Worm (Caenorhabditis elegans) whole organism, L2 larva: ENCODE measurements around the gene srz-19.

Experiments used
- C34F6.9 ChIP-seq: fragments of 150-350 bp; optimal IDR thresholded peaks from 2 replicates; lab custom pipeline; 2014; ENCODE audit warnings: missing biosample characterization, missing genetic modification characterization
- F13H6.1 ChIP-seq: sonication (generic microtip); optimal IDR thresholded peaks from 2 replicates; lab custom pipeline; 2016; ENCODE audit warnings: missing genetic modification characterization, missing compliant biosample characterization
- R02D3.7 ChIP-seq: fragments of 150-350 bp; optimal IDR thresholded peaks from 2 replicates; lab custom pipeline; 2014; ENCODE audit warnings: missing biosample characterization, missing genetic modification characterization
- Y55F3AM.14 ChIP-seq: fragments of 200-800 bp; sonication (Bioruptor generic); optimal IDR thresholded peaks from 2 replicates; lab custom pipeline; 2018; ENCODE audit warnings: mild to moderate bottlenecking, missing genetic modification characterization, missing compliant biosample characterization
- ZK546.5 ChIP-seq: sonication (generic microtip); optimal IDR thresholded peaks from 2 replicates; lab custom pipeline; 2017; ENCODE audit warnings: missing biosample characterization, missing genetic modification characterization
- alr-1 ChIP-seq: fragments of 150-350 bp; optimal IDR thresholded peaks from 2 replicates; lab custom pipeline; 2014; ENCODE audit warnings: missing biosample characterization, missing genetic modification characterization
- aly-2 ChIP-seq: fragments of 150-350 bp; optimal IDR thresholded peaks from 2 replicates; lab custom pipeline; 2014; ENCODE audit warnings: missing biosample characterization, missing genetic modification characterization
- ama-1 ChIP-seq: fragments of 150-350 bp; optimal IDR thresholded peaks from 2 replicates; lab custom pipeline; 2018; ENCODE audit warnings: inconsistent platforms
- blmp-1 ChIP-seq: sonication (generic microtip); optimal IDR thresholded peaks from 2 replicates; lab custom pipeline; 2017; ENCODE audit warnings: missing genetic modification characterization, mild to moderate bottlenecking, missing compliant biosample characterization, antibody characterized with exemption, moderate library complexity; ENCODE audit not compliant: insufficient read depth
- ceh-16 ChIP-seq: fragments of 150-350 bp; optimal IDR thresholded peaks from 2 replicates; lab custom pipeline; 2014; ENCODE audit warnings: missing biosample characterization, missing genetic modification characterization
- ceh-82 ChIP-seq: fragments of 150-350 bp; optimal IDR thresholded peaks from 2 replicates; lab custom pipeline; 2014; ENCODE audit warnings: missing biosample characterization, missing genetic modification characterization
- crh-2 ChIP-seq: sonication (generic microtip); optimal IDR thresholded peaks from 2 replicates; lab custom pipeline; 2017; ENCODE audit warnings: missing biosample characterization, missing genetic modification characterization
- dmd-4 ChIP-seq: sonication (generic microtip); optimal IDR thresholded peaks from 2 replicates; lab custom pipeline; 2017; ENCODE audit warnings: missing biosample characterization, missing genetic modification characterization
- egl-27 ChIP-seq: sonication (generic microtip); optimal IDR thresholded peaks from 3 replicates; lab custom pipeline; 2017; ENCODE audit warnings: missing biosample characterization, missing genetic modification reagents, missing genetic modification characterization
- elt-1 ChIP-seq: fragments of 150-350 bp; optimal IDR thresholded peaks from 2 replicates; lab custom pipeline; 2014; ENCODE audit warnings: missing biosample characterization, missing genetic modification characterization
- elt-3 ChIP-seq: sonication (generic microtip); optimal IDR thresholded peaks from 2 replicates; lab custom pipeline; 2017; ENCODE audit warnings: missing biosample characterization, missing genetic modification characterization
- fos-1 ChIP-seq: fragments of 150-350 bp; optimal IDR thresholded peaks from 2 replicates; lab custom pipeline; 2014; ENCODE audit warnings: missing biosample characterization, missing genetic modification characterization
- gmeb-1 ChIP-seq: fragments of 150-350 bp; optimal IDR thresholded peaks from 2 replicates; lab custom pipeline; 2014; ENCODE audit warnings: missing biosample characterization, missing genetic modification characterization
- lin-11 ChIP-seq: fragments of 150-350 bp; sonication (generic microtip); optimal IDR thresholded peaks from 2 replicates; lab custom pipeline; 2014; ENCODE audit warnings: missing biosample characterization, missing genetic modification characterization, inconsistent platforms, mixed read lengths
- lin-13 ChIP-seq: fragments of 150-350 bp; optimal IDR thresholded peaks from 2 replicates; lab custom pipeline; 2014; ENCODE audit warnings: missing biosample characterization, missing genetic modification reagents, missing genetic modification characterization
- lin-39 ChIP-seq: fragments of 150-350 bp; optimal IDR thresholded peaks from 2 replicates; lab custom pipeline; 2014; ENCODE audit warnings: missing biosample characterization, missing genetic modification reagents, missing genetic modification characterization
- lsy-2 ChIP-seq, 2 experiments: fragments of 150-350 bp in 1 of 2; sonication (generic microtip) in 1 of 2; optimal IDR thresholded peaks; 2 replicates each; lab custom pipeline; 2014 to 2017; ENCODE audit warnings: missing biosample characterization in 2 of 2, missing genetic modification characterization in 2 of 2
- mab-5 ChIP-seq: fragments of 150-350 bp; optimal IDR thresholded peaks from 2 replicates; lab custom pipeline; 2014; ENCODE audit warnings: missing biosample characterization, missing genetic modification characterization
- mbf-1 ChIP-seq: sonication (generic microtip); optimal IDR thresholded peaks from 2 replicates; lab custom pipeline; 2017; ENCODE audit warnings: missing biosample characterization, missing genetic modification characterization
- mdl-1 ChIP-seq, 2 experiments: fragments of 150-350 bp in 1 of 2; sonication (generic microtip) in 1 of 2; optimal IDR thresholded peaks; 2 replicates each; lab custom pipeline; 2017; ENCODE audit warnings: missing biosample characterization in 2 of 2, missing genetic modification characterization in 2 of 2
- nhr-10 ChIP-seq: sonication (generic microtip); optimal IDR thresholded peaks from 2 replicates; lab custom pipeline; 2017; ENCODE audit warnings: missing biosample characterization, missing genetic modification characterization
- nhr-11 ChIP-seq: fragments of 150-350 bp; optimal IDR thresholded peaks from 2 replicates; lab custom pipeline; 2014; ENCODE audit warnings: missing biosample characterization, missing genetic modification characterization
- nhr-12 ChIP-seq: fragments of 150-350 bp; optimal IDR thresholded peaks from 2 replicates; lab custom pipeline; 2014; ENCODE audit warnings: missing biosample characterization, missing genetic modification characterization
- nhr-129 ChIP-seq: fragments of 150-350 bp; optimal IDR thresholded peaks from 2 replicates; lab custom pipeline; 2014; ENCODE audit warnings: missing biosample characterization, missing genetic modification characterization
- nhr-21 ChIP-seq: fragments of 150-350 bp; optimal IDR thresholded peaks from 2 replicates; lab custom pipeline; 2014; ENCODE audit warnings: missing biosample characterization, missing genetic modification characterization
- nhr-23 ChIP-seq: fragments of 150-350 bp; optimal IDR thresholded peaks from 2 replicates; lab custom pipeline; 2014; ENCODE audit warnings: missing biosample characterization, missing genetic modification reagents, missing genetic modification characterization
- nhr-237 ChIP-seq: fragments of 150-350 bp; optimal IDR thresholded peaks from 2 replicates; lab custom pipeline; 2014; ENCODE audit warnings: missing biosample characterization, missing genetic modification characterization
- nhr-25 ChIP-seq: fragments of 150-350 bp; sonication (generic microtip); optimal IDR thresholded peaks from 3 replicates; lab custom pipeline; 2014; ENCODE audit warnings: missing biosample characterization, missing genetic modification characterization
- nhr-6 ChIP-seq: fragments of 150-350 bp; optimal IDR thresholded peaks from 2 replicates; lab custom pipeline; 2014; ENCODE audit warnings: missing biosample characterization, missing genetic modification characterization
- nhr-77 ChIP-seq: fragments of 150-350 bp; optimal IDR thresholded peaks from 2 replicates; lab custom pipeline; 2014; ENCODE audit warnings: missing biosample characterization, missing genetic modification characterization
- peb-1 ChIP-seq: fragments of 150-350 bp; optimal IDR thresholded peaks from 2 replicates; lab custom pipeline; 2014; ENCODE audit warnings: missing biosample characterization, missing genetic modification characterization
- sem-4 ChIP-seq: fragments of 150-350 bp; optimal IDR thresholded peaks from 2 replicates; lab custom pipeline; 2014; ENCODE audit warnings: missing biosample characterization, missing genetic modification reagents, missing genetic modification characterization
- skn-1 ChIP-seq: sonication (generic microtip); optimal IDR thresholded peaks from 2 replicates; lab custom pipeline; 2017; ENCODE audit warnings: missing biosample characterization, missing genetic modification characterization
- sma-3 ChIP-seq: sonication (generic microtip); optimal IDR thresholded peaks from 2 replicates; lab custom pipeline; 2016; ENCODE audit warnings: missing genetic modification reagents, missing genetic modification characterization, missing compliant biosample characterization
- sma-9 ChIP-seq, 2 experiments: fragments of 150-350 bp in 1 of 2; sonication (generic microtip) in 1 of 2; optimal IDR thresholded peaks; 2 replicates each; lab custom pipeline; 2014 to 2016; ENCODE audit warnings: missing genetic modification characterization in 2 of 2, mild to moderate bottlenecking in 1 of 2, missing biosample characterization in 1 of 2, missing compliant biosample characterization in 1 of 2, missing genetic modification reagents in 1 of 2, moderate library complexity in 1 of 2
- snpc-4 ChIP-seq: fragments of 150-350 bp; optimal IDR thresholded peaks from 2 replicates; lab custom pipeline; 2014; ENCODE audit warnings: missing biosample characterization, missing genetic modification characterization
- unc-39 ChIP-seq: fragments of 150-350 bp; optimal IDR thresholded peaks from 2 replicates; lab custom pipeline; 2014; ENCODE audit warnings: missing biosample characterization, missing genetic modification characterization
- unc-55 ChIP-seq: fragments of 150-350 bp; sonication (generic microtip); optimal IDR thresholded peaks from 3 replicates; lab custom pipeline; 2014; ENCODE audit warnings: missing biosample characterization, missing genetic modification reagents, missing genetic modification characterization
- unc-62 ChIP-seq: fragments of 150-350 bp; optimal IDR thresholded peaks from 2 replicates; lab custom pipeline; 2014; ENCODE audit warnings: missing biosample characterization, missing genetic modification reagents, missing genetic modification characterization
- zag-1 ChIP-seq: fragments of 150-350 bp; optimal IDR thresholded peaks from 2 replicates; lab custom pipeline; 2014; ENCODE audit warnings: missing biosample characterization, missing genetic modification characterization
- ztf-1 ChIP-seq: fragments of 200-800 bp; sonication (Bioruptor generic); conservative IDR thresholded peaks from 2 replicates; pipeline ENCODE4 v1.3.6; 2022; ENCODE audit warnings: missing genetic modification characterization, missing compliant biosample characterization
- ztf-11 ChIP-seq: sonication (generic microtip); optimal IDR thresholded peaks from 2 replicates; lab custom pipeline; 2017; ENCODE audit warnings: missing biosample characterization, missing genetic modification characterization
- ztf-4 ChIP-seq: fragments of 150-350 bp; optimal IDR thresholded peaks from 2 replicates; lab custom pipeline; 2014; ENCODE audit warnings: missing biosample characterization, missing genetic modification characterization

Gene srz-19

ce11 chrIV:3874417-3874816 lies 45.2 kb upstream of the srz-19 start (continued):
- TF ChIP-seq nhr-10 (tag; lab: Kevin White, UChicago): peak; percentile 30
- peak; percentile 40 for TF ChIP-seq crh-2 (tag; lab: Kevin White, UChicago)
- TF ChIP-seq gmeb-1 (tag; lab: Kevin White, UChicago): no peak
- TF ChIP-seq lin-13 (GFP tag; lab: Kevin White, UChicago): no peak
- TF ChIP-seq sma-3 (GFP tag; lab: Kevin White, UChicago): no peak
- TF ChIP-seq skn-1: no peak
- TF ChIP-seq, all 48 proteins: peak for 11

ce11 chrIV:3875260-3875659 lies 44.3 kb upstream of the srz-19 start:
- TF ChIP-seq sma-3 (GFP tag; lab: Kevin White, UChicago): peak; percentile 42
- TF ChIP-seq nhr-21 (tag; lab: Kevin White, UChicago): no peak
- no peak for TF ChIP-seq aly-2 (tag; lab: Kevin White, UChicago)
- no peak for TF ChIP-seq ZK546.5 (tag; lab: Kevin White, UChicago)
- no peak for TF ChIP-seq nhr-77 (tag; lab: Kevin White, UChicago)
- no peak for TF ChIP-seq peb-1 (tag; lab: Kevin White, UChicago)
- no peak for TF ChIP-seq mbf-1 (tag; lab: Kevin White, UChicago)
- no peak for TF ChIP-seq nhr-237 (tag; lab: Kevin White, UChicago)
- TF ChIP-seq R02D3.7 (tag; lab: Kevin White, UChicago): no peak
- no peak for TF ChIP-seq dmd-4 (tag; lab: Kevin White, UChicago)
- no peak for TF ChIP-seq unc-39 (tag; lab: Kevin White, UChicago)
- TF ChIP-seq ama-1 (lab: Kevin White, UChicago): no peak
- peak; percentile 73 for TF ChIP-seq sma-9 (GFP tag; optimal IDR thresholded peaks at IDR 0.05; lab: Kevin White, UChicago)
- TF ChIP-seq sma-9 (tag; optimal IDR thresholded peaks at IDR 0.05; lab: Kevin White, UChicago): no peak
- TF ChIP-seq ztf-4 (tag; lab: Kevin White, UChicago): no peak
- TF ChIP-seq ztf-1 (GFP tag; lab: Robert Waterston, UW): no peak
- peak; percentile 31 for TF ChIP-seq crh-2 (tag; lab: Kevin White, UChicago)
- no peak for TF ChIP-seq mdl-1 (tag; optimal IDR thresholded peaks at IDR 0.05; lab: Kevin White, UChicago)
- TF ChIP-seq unc-55 (GFP tag; lab: Kevin White, UChicago): peak; percentile 75
- TF ChIP-seq ceh-82 (tag; lab: Kevin White, UChicago): no peak
- no peak for TF ChIP-seq zag-1
- TF ChIP-seq Y55F3AM.14 (GFP tag; lab: Kevin White, UChicago): peak; percentile 41
- TF ChIP-seq nhr-25 (tag; lab: Kevin White, UChicago): no peak
- TF ChIP-seq nhr-10 (tag; lab: Kevin White, UChicago): no peak
- no peak for TF ChIP-seq gmeb-1 (tag; lab: Kevin White, UChicago)
- TF ChIP-seq egl-27 (tag; lab: Kevin White, UChicago): peak; percentile 21
- peak; percentile 33 for TF ChIP-seq F13H6.1 (tag; lab: Kevin White, UChicago)
- TF ChIP-seq ztf-11 (tag; lab: Kevin White, UChicago): no peak
- no peak for TF ChIP-seq lin-13 (GFP tag; lab: Kevin White, UChicago)
- TF ChIP-seq lin-39 (tag; lab: Kevin White, UChicago): no peak
- no peak for TF ChIP-seq nhr-11 (tag; lab: Kevin White, UChicago)
- TF ChIP-seq sem-4 (tag; lab: Kevin White, UChicago): peak; percentile 45
- peak; percentile 85 for TF ChIP-seq mab-5 (tag; lab: Kevin White, UChicago)
- no peak for TF ChIP-seq skn-1
- no peak for TF ChIP-seq lsy-2 (tag; optimal IDR thresholded peaks at IDR 0.05; lab: Kevin White, UChicago)
- TF ChIP-seq elt-3: no peak
- TF ChIP-seq alr-1 (tag; lab: Kevin White, UChicago): no peak
- TF ChIP-seq fos-1 (tag; lab: Kevin White, UChicago): peak; percentile 82
- no peak for TF ChIP-seq snpc-4
- no peak for TF ChIP-seq unc-62 (GFP tag; lab: Kevin White, UChicago)
- TF ChIP-seq nhr-23 (tag; lab: Kevin White, UChicago): no peak
- TF ChIP-seq lin-11: no peak
- peak; percentile 59 for TF ChIP-seq C34F6.9 (tag; lab: Kevin White, UChicago)
- TF ChIP-seq blmp-1 (tag; lab: Kevin White, UChicago): no peak
- TF ChIP-seq nhr-129 (tag; lab: Kevin White, UChicago): peak; percentile 47
- TF ChIP-seq elt-1 (tag; lab: Kevin White, UChicago): no peak
- TF ChIP-seq ceh-16 (tag; lab: Kevin White, UChicago): no peak
- no peak for TF ChIP-seq nhr-6 (tag; lab: Kevin White, UChicago)
- TF ChIP-seq nhr-12 (tag; lab: Kevin White, UChicago): no peak
